Fruit fly (Drosophila melanogaster) whole organism, embryonic: ENCODE data around the gene Efr.

ENCODE experiments used
- Aef1 ChIP-seq: fragments of 200-800 bp; sonication (Bioruptor generic); IDR thresholded peaks from 3 replicates; pipeline ENCODE4 v1.3.6; 2022; ENCODE audit warnings: missing biosample characterization, missing genetic modification characterization
- CG10274 ChIP-seq: fragments of 200-800 bp; sonication (Bioruptor generic); optimal IDR thresholded peaks from 3 replicates; lab custom pipeline; 2017; ENCODE audit warnings: missing biosample characterization, mild to moderate bottlenecking, missing genetic modification characterization
- CG10431 ChIP-seq: fragments of 200-800 bp; sonication (Bioruptor generic); optimal IDR thresholded peaks from 3 replicates; lab custom pipeline; 2018; ENCODE audit warnings: missing biosample characterization, mild to moderate bottlenecking, missing genetic modification characterization
- CG11085 ChIP-seq: fragments of 200-800 bp; sonication (Bioruptor generic); IDR thresholded peaks from 2 replicates; pipeline ENCODE4 v1.3.6; 2022; ENCODE audit warnings: missing biosample characterization, missing genetic modification characterization
- CG11696 ChIP-seq: fragments of 200-800 bp; sonication (Bioruptor generic); IDR thresholded peaks from 2 replicates; pipeline ENCODE4 v1.3.6; 2022; ENCODE audit warnings: missing biosample characterization, missing genetic modification characterization
- CG12219 ChIP-seq: fragments of 200-800 bp; sonication (Bioruptor generic); optimal IDR thresholded peaks from 3 replicates; lab custom pipeline; 2018; ENCODE audit warnings: missing biosample characterization, mild to moderate bottlenecking, missing genetic modification characterization
- CG12942 ChIP-seq: fragments of 200-800 bp; sonication (Bioruptor generic); optimal IDR thresholded peaks from 3 replicates; lab custom pipeline; 2016; ENCODE audit warnings: missing biosample characterization, missing genetic modification characterization
- CG13287 ChIP-seq: fragments of 200-800 bp; sonication (Bioruptor generic); IDR thresholded peaks from 2 replicates; pipeline ENCODE4 v1.3.6; 2022; ENCODE audit warnings: missing biosample characterization, missing genetic modification characterization; ENCODE audit not compliant: partially characterized antibody
- CG13424 ChIP-seq: fragments of 200-800 bp; sonication (Bioruptor generic); optimal IDR thresholded peaks from 2 replicates; lab custom pipeline; 2019; ENCODE audit warnings: missing biosample characterization, mild to moderate bottlenecking, missing genetic modification characterization, moderate library complexity
- CG14667 ChIP-seq: fragments of 200-800 bp; sonication (Bioruptor generic); IDR thresholded peaks from 2 replicates; pipeline ENCODE4 v1.3.6; 2022; ENCODE audit warnings: missing biosample characterization, missing genetic modification characterization
- CG16779 ChIP-seq: fragments of 200-800 bp; sonication (Bioruptor generic); IDR thresholded peaks from 2 replicates; pipeline ENCODE4 v1.3.6; 2022; ENCODE audit warnings: missing biosample characterization, missing genetic modification characterization
- CG16815 ChIP-seq: fragments of 200-800 bp; sonication (Bioruptor generic); optimal IDR thresholded peaks from 3 replicates; lab custom pipeline; 2017; ENCODE audit warnings: missing biosample characterization, mild to moderate bottlenecking, missing genetic modification characterization
- CG18599 ChIP-seq: fragments of 200-800 bp; sonication (Bioruptor generic); optimal IDR thresholded peaks from 3 replicates; lab custom pipeline; 2017; ENCODE audit warnings: missing biosample characterization, missing genetic modification characterization, mild to moderate bottlenecking, moderate library complexity, missing genetic modification reagents
- CG18764 ChIP-seq: fragments of 200-800 bp; sonication (Bioruptor generic); optimal IDR thresholded peaks from 3 replicates; lab custom pipeline; 2016; ENCODE audit warnings: missing biosample characterization, missing genetic modification characterization
- CG2199 ChIP-seq: fragments of 200-800 bp; sonication (Bioruptor generic); IDR thresholded peaks from 3 replicates; pipeline ENCODE4 v1.3.6; 2022; ENCODE audit warnings: missing biosample characterization, missing genetic modification characterization
- CG31388 ChIP-seq: fragments of 200-800 bp; sonication (Bioruptor generic); optimal IDR thresholded peaks from 2 replicates; lab custom pipeline; 2016; ENCODE audit warnings: missing biosample characterization, missing genetic modification characterization
- CG4707 ChIP-seq: fragments of 200-800 bp; sonication (Bioruptor generic); optimal IDR thresholded peaks from 2 replicates; lab custom pipeline; 2018; ENCODE audit warnings: missing biosample characterization, mild to moderate bottlenecking, missing genetic modification characterization, moderate library complexity
- CG5180 ChIP-seq: fragments of 200-800 bp; sonication (Bioruptor generic); optimal IDR thresholded peaks from 3 replicates; lab custom pipeline; 2017; ENCODE audit warnings: missing biosample characterization, missing genetic modification characterization, mild to moderate bottlenecking, moderate library complexity, missing genetic modification reagents
- CG6765 ChIP-seq: fragments of 200-800 bp; sonication (Bioruptor generic); optimal IDR thresholded peaks from 3 replicates; lab custom pipeline; 2017; ENCODE audit warnings: missing biosample characterization, mild to moderate bottlenecking, missing genetic modification characterization
- CG7271 ChIP-seq: fragments of 200-800 bp; sonication (Bioruptor generic); optimal IDR thresholded peaks from 2 replicates; lab custom pipeline; 2018; ENCODE audit warnings: missing biosample characterization, mild to moderate bottlenecking, missing genetic modification characterization, moderate library complexity
- CG7786 ChIP-seq: fragments of 200-800 bp; sonication (Bioruptor generic); optimal IDR thresholded peaks from 2 replicates; lab custom pipeline; 2016; ENCODE audit warnings: missing biosample characterization, missing genetic modification characterization
- Gsc ChIP-seq: fragments of 200-800 bp; sonication (Bioruptor generic); IDR thresholded peaks from 2 replicates; pipeline ENCODE4 v1.3.6; 2022; ENCODE audit warnings: missing biosample characterization, missing genetic modification characterization
- HLH54F ChIP-seq: fragments of 200-800 bp; sonication (Bioruptor generic); optimal IDR thresholded peaks from 3 replicates; lab custom pipeline; 2016; ENCODE audit warnings: missing biosample characterization, missing genetic modification characterization
- Hey ChIP-seq: fragments of 200-800 bp; sonication (Bioruptor generic); optimal IDR thresholded peaks from 3 replicates; lab custom pipeline; 2018; ENCODE audit warnings: missing biosample characterization, mild to moderate bottlenecking, missing genetic modification characterization
- Hr78 ChIP-seq, 2 experiments: fragments of 200-800 bp in 1 of 2; fragments of >200 bp in 1 of 2; sonication (Bioruptor generic) in 1 of 2; optimal IDR thresholded peaks; 2 replicates each; lab custom pipeline; 2017 to 2019; ENCODE audit warnings: missing biosample characterization in 2 of 2, missing genetic modification characterization in 2 of 2, mild to moderate bottlenecking in 1 of 2, moderate library complexity in 1 of 2
- Kr ChIP-seq: fragments of 200-800 bp; sonication (Bioruptor generic); optimal IDR thresholded peaks from 2 replicates; lab custom pipeline; 2017; ENCODE audit warnings: missing biosample characterization, mild to moderate bottlenecking, missing genetic modification characterization
- NK7.1 ChIP-seq: fragments of 200-800 bp; sonication (Bioruptor generic); optimal IDR thresholded peaks from 3 replicates; lab custom pipeline; 2016; ENCODE audit warnings: missing biosample characterization, missing genetic modification characterization
- Oli ChIP-seq: fragments of 200-800 bp; sonication (Bioruptor generic); optimal IDR thresholded peaks from 2 replicates; lab custom pipeline; 2018; ENCODE audit warnings: missing biosample characterization, mild to moderate bottlenecking, missing genetic modification characterization, moderate library complexity
- Opbp ChIP-seq: fragments of 200-800 bp; sonication (Bioruptor generic); IDR thresholded peaks from 3 replicates; pipeline ENCODE4 v1.3.6; 2022; ENCODE audit warnings: missing biosample characterization, missing genetic modification characterization; ENCODE audit not compliant: partially characterized antibody
- Side ChIP-seq: fragments of 200-800 bp; sonication (Bioruptor generic); optimal IDR thresholded peaks from 2 replicates; lab custom pipeline; 2016; ENCODE audit warnings: missing biosample characterization, missing genetic modification characterization
- Taf1 ChIP-seq: fragments of 200-800 bp; sonication (Bioruptor generic); IDR thresholded peaks from 2 replicates; pipeline ENCODE4 v1.3.6; 2022; ENCODE audit warnings: missing biosample characterization, missing genetic modification characterization
- aop ChIP-seq: fragments of 200-800 bp; sonication (Bioruptor generic); IDR thresholded peaks from 2 replicates; pipeline ENCODE4 v1.3.6; 2022; ENCODE audit warnings: missing biosample characterization, missing genetic modification characterization
- az2 ChIP-seq: fragments of 200-800 bp; sonication (Bioruptor generic); optimal IDR thresholded peaks from 3 replicates; lab custom pipeline; 2016; ENCODE audit warnings: missing biosample characterization, missing genetic modification characterization
- br ChIP-seq: fragments of >200 bp; optimal IDR thresholded peaks from 2 replicates; lab custom pipeline; 2017
- chif ChIP-seq, 2 experiments: fragments of 200-800 bp; sonication (Bioruptor generic); optimal IDR thresholded peaks; 3 replicates each; lab custom pipeline; 2016; ENCODE audit warnings: missing biosample characterization in 2 of 2, missing genetic modification characterization in 2 of 2
- crol ChIP-seq: fragments of 200-800 bp; sonication (Bioruptor generic); IDR thresholded peaks from 2 replicates; pipeline ENCODE4 v1.3.6; 2022; ENCODE audit warnings: missing biosample characterization, missing genetic modification characterization
- dati ChIP-seq: fragments of 200-800 bp; sonication (Bioruptor generic); IDR thresholded peaks from 2 replicates; pipeline ENCODE4 v1.3.6; 2022; ENCODE audit warnings: missing biosample characterization, missing genetic modification characterization
- her ChIP-seq: fragments of 200-800 bp; sonication (Bioruptor generic); optimal IDR thresholded peaks from 2 replicates; lab custom pipeline; 2016; ENCODE audit warnings: missing biosample characterization, missing genetic modification characterization
- hkb ChIP-seq, 2 experiments: fragments of 200-800 bp in 1 of 2; fragments of >200 bp in 1 of 2; sonication (Bioruptor generic) in 1 of 2; IDR thresholded peaks in 1 of 2; optimal IDR thresholded peaks in 1 of 2; 2 replicates each; pipeline versions ENCODE4 v1.3.6 to Lab custom; 2017 to 2022; ENCODE audit warnings: missing biosample characterization in 1 of 2, missing genetic modification characterization in 1 of 2
- hth ChIP-seq: fragments of >200 bp; optimal IDR thresholded peaks from 2 replicates; lab custom pipeline; 2017; ENCODE audit warnings: inconsistent platforms
- ken ChIP-seq: fragments of 200-800 bp; sonication (Bioruptor generic); IDR thresholded peaks from 3 replicates; pipeline ENCODE4 v1.3.6; 2022; ENCODE audit warnings: missing biosample characterization, missing genetic modification characterization
- knrl ChIP-seq: fragments of 200-800 bp; sonication (Bioruptor generic); IDR thresholded peaks from 3 replicates; pipeline ENCODE4 v1.3.6; 2022; ENCODE audit warnings: missing biosample characterization, missing genetic modification characterization; ENCODE audit not compliant: partially characterized antibody
- lmd ChIP-seq: fragments of 200-800 bp; sonication (Bioruptor generic); IDR thresholded peaks from 2 replicates; pipeline ENCODE4 v1.3.6; 2022; ENCODE audit warnings: missing biosample characterization, missing genetic modification characterization
- nerfin-2 ChIP-seq: fragments of 200-800 bp; sonication (Bioruptor generic); IDR thresholded peaks from 2 replicates; pipeline ENCODE4 v1.3.6; 2022; ENCODE audit warnings: missing biosample characterization, missing genetic modification characterization; ENCODE audit not compliant: partially characterized antibody
- otp ChIP-seq: fragments of 200-800 bp; sonication (Bioruptor generic); IDR thresholded peaks from 3 replicates; pipeline ENCODE4, ENCODE4 v1.3.6; 2022; ENCODE audit warnings: missing biosample characterization, missing genetic modification characterization
- p53 ChIP-seq: fragments of 200-800 bp; sonication (Bioruptor generic); optimal IDR thresholded peaks from 2 replicates; lab custom pipeline; 2016; ENCODE audit warnings: missing biosample characterization, missing genetic modification characterization
- pros ChIP-seq: fragments of 200-800 bp; sonication (Bioruptor generic); optimal IDR thresholded peaks from 3 replicates; lab custom pipeline; 2019; ENCODE audit warnings: missing biosample characterization, mild to moderate bottlenecking, missing genetic modification characterization, moderate library complexity
- rib ChIP-seq: fragments of 200-800 bp; sonication (Bioruptor generic); IDR thresholded peaks from 2 replicates; pipeline ENCODE4 v1.3.6; 2022; ENCODE audit warnings: missing biosample characterization, missing genetic modification characterization
- tgo ChIP-seq: fragments of 200-800 bp; sonication (Bioruptor generic); IDR thresholded peaks from 3 replicates; pipeline ENCODE4 v1.3.6; 2022; ENCODE audit warnings: missing biosample characterization, missing genetic modification characterization
- vfl ChIP-seq: fragments of 200-800 bp; sonication (Bioruptor generic); optimal IDR thresholded peaks from 2 replicates; lab custom pipeline; 2016; ENCODE audit warnings: missing biosample characterization, missing genetic modification characterization

Gene Efr

dm6 chrX:6267187-6267711 is 47.5 kb downstream of the Efr start, which contains the start of gene schlank (continued):
- TF ChIP-seq br (lab: Kevin White, UChicago): no peak
- TF ChIP-seq CG18599: peak; percentile 6
- no peak for TF ChIP-seq CG7271
- no peak for TF ChIP-seq CG16779 (GFP tag; lab: Robert Waterston, UW)
- peak; percentile 14 for TF ChIP-seq p53 (GFP tag; lab: Kevin White, UChicago)
- TF ChIP-seq lmd: peak; percentile 67
- no peak for TF ChIP-seq crol (GFP tag; lab: Robert Waterston, UW)
- no peak for TF ChIP-seq CG11696
- TF ChIP-seq rib (GFP tag; lab: Robert Waterston, UW): no peak
- TF ChIP-seq Hey (tag; lab: Kevin White, UChicago): no peak
- TF ChIP-seq knrl (GFP tag; lab: Robert Waterston, UW): no peak
- no peak for TF ChIP-seq CG2199 (GFP tag; lab: Robert Waterston, UW)
- no peak for TF ChIP-seq NK7.1
- TF ChIP-seq aop (GFP tag; lab: Robert Waterston, UW): 0 out of 2 replicates have a peak, but pooled peaks have one; percentile 20
- TF ChIP-seq CG13424 (tag; lab: Kevin White, UChicago): peak; percentile 53
- TF ChIP-seq CG4707 (GFP tag; lab: Kevin White, UChicago): no peak
- no peak for TF ChIP-seq CG10274
- no peak for TF ChIP-seq Hr78 (GFP tag; optimal IDR thresholded peaks at IDR 0.05; lab: Kevin White, UChicago)
- TF ChIP-seq otp (GFP tag; lab: Robert Waterston, UW): 0 out of 3 replicates have a peak, but pooled peaks have one; percentile 12
- TF ChIP-seq CG12942 (GFP tag; lab: Kevin White, UChicago): peak; percentile 29
- TF ChIP-seq pros: no peak
- no peak for TF ChIP-seq dati
- peak; percentile 53; the same call in 2 of the 3 replicates for TF ChIP-seq tgo
- TF ChIP-seq Opbp (GFP tag; lab: Robert Waterston, UW): 0 out of 3 replicates have a peak, but pooled peaks have one; percentile 6
- TF ChIP-seq HLH54F (GFP tag; lab: Kevin White, UChicago): peak; percentile 67
- TF ChIP-seq hth (lab: Kevin White, UChicago): no peak
- peak; percentile 58 for TF ChIP-seq Side (GFP tag; lab: Kevin White, UChicago)
- peak; percentile 51 for TF ChIP-seq vfl (GFP tag; lab: Kevin White, UChicago)
- peak; percentile 52 for TF ChIP-seq Oli (tag; lab: Kevin White, UChicago)
- TF ChIP-seq Kr (GFP tag; lab: Kevin White, UChicago): no peak
- peak; percentile 30; the same call in 1 of the 3 replicates for TF ChIP-seq Aef1 (GFP tag; lab: Robert Waterston, UW)
- TF ChIP-seq nerfin-2 (GFP tag; lab: Robert Waterston, UW): no peak
- TF ChIP-seq hkb (optimal IDR thresholded peaks at IDR 0.05; lab: Kevin White, UChicago): no peak
- no peak for TF ChIP-seq hkb (GFP tag; IDR thresholded peaks at IDR 0.05; lab: Robert Waterston, UW)
- TF ChIP-seq ken (GFP tag; lab: Robert Waterston, UW): peak; percentile 66
- TF ChIP-seq CG6765 (GFP tag; lab: Kevin White, UChicago): peak; percentile 20
- peak; percentile 39 for TF ChIP-seq CG14667 (GFP tag; lab: Robert Waterston, UW)
- TF ChIP-seq CG10431 (GFP tag; lab: Kevin White, UChicago): no peak
- peak; percentile 43 for TF ChIP-seq CG18764 (GFP tag; lab: Kevin White, UChicago)
- TF ChIP-seq CG5180 (GFP tag; lab: Kevin White, UChicago): no peak
- no peak for TF ChIP-seq Taf1 (GFP tag; lab: Robert Waterston, UW)
- peak; percentile 33 for TF ChIP-seq CG16815 (GFP tag; lab: Kevin White, UChicago)
- TF ChIP-seq CG12219 (GFP tag; lab: Kevin White, UChicago): peak; percentile 40
- TF ChIP-seq CG11085 (GFP tag; lab: Robert Waterston, UW): peak; percentile 22; the same call in 1 of the 2 replicates
- TF ChIP-seq CG13287 (GFP tag; lab: Robert Waterston, UW): no peak
- peak; percentile 8 to 46 for TF ChIP-seq chif (GFP tag; optimal IDR thresholded peaks at IDR 0.05; lab: Kevin White, UChicago)
- peak; percentile 64 for TF ChIP-seq CG7786 (GFP tag; lab: Kevin White, UChicago)
- TF ChIP-seq her (GFP tag; lab: Kevin White, UChicago): peak; percentile 67
- TF ChIP-seq CG31388 (GFP tag; lab: Kevin White, UChicago): no peak
- TF ChIP-seq az2 (GFP tag; lab: Kevin White, UChicago): peak; percentile 55
- no peak for TF ChIP-seq Gsc (GFP tag; lab: Robert Waterston, UW)
